Worm (Caenorhabditis elegans) whole organism, young adult: Measurements from ENCODE around the gene clec-134.

ENCODE experiments used
- B0261.1 ChIP-seq: sonication (generic microtip); optimal IDR thresholded peaks from 2 replicates; lab custom pipeline; 2016; ENCODE audit warnings: mild to moderate bottlenecking, missing genetic modification characterization, moderate library complexity, missing compliant biosample characterization
- B0336.3 ChIP-seq: fragments of 200-800 bp; sonication (Bioruptor generic); IDR thresholded peaks from 2 replicates; pipeline ENCODE4 v1.3.6; 2022; ENCODE audit warnings: missing genetic modification characterization, missing compliant biosample characterization
- D2030.7 ChIP-seq: fragments of 200-800 bp; sonication (Bioruptor generic); IDR thresholded peaks from 2 replicates; pipeline ENCODE4 v1.3.6; 2022; ENCODE audit warnings: missing genetic modification reagents, missing genetic modification characterization, missing compliant biosample characterization
- F33H1.4 ChIP-seq: fragments of 200-800 bp; sonication (Bioruptor generic); IDR thresholded peaks from 2 replicates; pipeline ENCODE4 v1.3.6; 2022; ENCODE audit warnings: missing genetic modification reagents, missing genetic modification characterization, missing compliant biosample characterization
- F57C9.4 ChIP-seq: sonication (generic microtip); optimal IDR thresholded peaks from 2 replicates; lab custom pipeline; 2017; ENCODE audit warnings: mild to moderate bottlenecking, missing genetic modification characterization, missing compliant biosample characterization
- K11D2.4 ChIP-seq: fragments of 200-800 bp; sonication (Bioruptor generic); IDR thresholded peaks from 2 replicates; pipeline ENCODE4 v1.3.6; 2022; ENCODE audit warnings: missing genetic modification reagents, missing genetic modification characterization, missing compliant biosample characterization
- T07F8.4 ChIP-seq: sonication (generic microtip); optimal IDR thresholded peaks from 2 replicates; lab custom pipeline; 2016; ENCODE audit warnings: mild to moderate bottlenecking, missing genetic modification characterization, moderate library complexity, missing compliant biosample characterization
- Y56A3A.18 ChIP-seq: fragments of 200-800 bp; sonication (Bioruptor generic); IDR thresholded peaks from 2 replicates; pipeline ENCODE4 v1.3.6; 2022; ENCODE audit warnings: missing genetic modification reagents, missing genetic modification characterization, missing compliant biosample characterization
- Y79H2A.3 ChIP-seq: fragments of 200-800 bp; sonication (Bioruptor generic); conservative IDR thresholded peaks from 2 replicates; pipeline ENCODE4 v1.3.6; 2022; ENCODE audit warnings: missing genetic modification reagents, missing genetic modification characterization, missing compliant biosample characterization
- ZK185.1 ChIP-seq: sonication (generic microtip); optimal IDR thresholded peaks from 2 replicates; lab custom pipeline; 2016; ENCODE audit warnings: mild to moderate bottlenecking, missing genetic modification characterization, missing compliant biosample characterization; ENCODE audit not compliant: poor library complexity, severe bottlenecking
- akir-1 ChIP-seq: fragments of 200-800 bp; sonication (Bioruptor generic); optimal IDR thresholded peaks from 2 replicates; lab custom pipeline; 2018; ENCODE audit warnings: mild to moderate bottlenecking, missing genetic modification characterization, moderate library complexity, missing compliant biosample characterization
- ama-1 ChIP-seq, 3 experiments: fragments of 150-350 bp in 1 of 3; sonication (generic microtip) in 2 of 3; optimal IDR thresholded peaks; 2 replicates each; lab custom pipeline; 2014 to 2018; ENCODE audit warnings: missing biosample characterization in 2 of 3, missing genetic modification characterization in 2 of 3, missing genetic modification reagents in 2 of 3
- aptf-2 ChIP-seq: fragments of 200-800 bp; sonication (Bioruptor generic); conservative IDR thresholded peaks from 2 replicates; pipeline ENCODE4 v1.3.6; 2022; ENCODE audit warnings: missing genetic modification reagents, missing genetic modification characterization, missing compliant biosample characterization
- aptf-3 ChIP-seq: fragments of 200-800 bp; sonication (Bioruptor generic); IDR thresholded peaks from 2 replicates; pipeline ENCODE4 v1.3.6; 2022; ENCODE audit warnings: missing genetic modification characterization, missing compliant biosample characterization
- atf-7 ChIP-seq: sonication (generic microtip); optimal IDR thresholded peaks from 2 replicates; lab custom pipeline; 2017; ENCODE audit warnings: mild to moderate bottlenecking, missing genetic modification characterization, missing compliant biosample characterization
- cebp-2 ChIP-seq: fragments of 200-800 bp; sonication (Bioruptor generic); IDR thresholded peaks from 2 replicates; pipeline ENCODE4 v1.3.6; 2022; ENCODE audit warnings: missing genetic modification characterization, missing compliant biosample characterization
- ceh-100 ChIP-seq: fragments of 200-800 bp; sonication (Bioruptor generic); IDR thresholded peaks from 2 replicates; pipeline ENCODE4 v1.3.6; 2022; ENCODE audit warnings: missing genetic modification reagents, missing genetic modification characterization, missing compliant biosample characterization
- ceh-27 ChIP-seq: fragments of 200-800 bp; sonication (Bioruptor generic); optimal IDR thresholded peaks from 2 replicates; lab custom pipeline; 2018; ENCODE audit warnings: mild to moderate bottlenecking, missing genetic modification characterization, moderate library complexity, missing compliant biosample characterization
- ceh-91 ChIP-seq: fragments of 200-800 bp; sonication (Bioruptor generic); IDR thresholded peaks from 2 replicates; pipeline ENCODE4 v1.3.6; 2022; ENCODE audit warnings: missing genetic modification reagents, missing genetic modification characterization, missing compliant biosample characterization
- dox-1 ChIP-seq: fragments of 200-800 bp; sonication (Bioruptor generic); IDR thresholded peaks from 2 replicates; pipeline ENCODE4 v1.3.6; 2022; ENCODE audit warnings: missing genetic modification reagents, missing genetic modification characterization, missing compliant biosample characterization
- dpff-1 ChIP-seq: sonication (generic microtip); optimal IDR thresholded peaks from 2 replicates; lab custom pipeline; 2017; ENCODE audit warnings: mild to moderate bottlenecking, missing genetic modification characterization, missing compliant biosample characterization
- egrh-3 ChIP-seq: fragments of 200-800 bp; sonication (Bioruptor generic); IDR thresholded peaks from 2 replicates; pipeline ENCODE4 v1.3.6; 2022; ENCODE audit warnings: missing genetic modification reagents, missing genetic modification characterization, missing compliant biosample characterization
- gei-17 ChIP-seq: fragments of 200-800 bp; sonication (Bioruptor generic); optimal IDR thresholded peaks from 2 replicates; lab custom pipeline; 2018; ENCODE audit warnings: mild to moderate bottlenecking, missing genetic modification characterization, missing compliant biosample characterization
- lin-26 ChIP-seq: fragments of 200-800 bp; sonication (Bioruptor generic); IDR thresholded peaks from 2 replicates; pipeline ENCODE4 v1.3.6; 2022; ENCODE audit warnings: missing genetic modification reagents, missing genetic modification characterization, missing compliant biosample characterization
- lin-35 ChIP-seq, 3 experiments: fragments of 150-350 bp in 2 of 3; sonication (generic microtip) in 1 of 3; optimal IDR thresholded peaks; 2 replicates each; lab custom pipeline; 2014 to 2018; ENCODE audit warnings: missing biosample characterization in 3 of 3, missing genetic modification characterization in 3 of 3, missing genetic modification reagents in 3 of 3
- lin-54 ChIP-seq: fragments of 200-800 bp; sonication (Bioruptor generic); optimal IDR thresholded peaks from 2 replicates; lab custom pipeline; 2018; ENCODE audit warnings: mild to moderate bottlenecking, missing genetic modification characterization, missing compliant biosample characterization
- lsl-1 ChIP-seq: fragments of 200-800 bp; sonication (Bioruptor generic); optimal IDR thresholded peaks from 2 replicates; lab custom pipeline; 2018; ENCODE audit warnings: mild to moderate bottlenecking, missing genetic modification characterization, moderate library complexity, missing compliant biosample characterization
- madf-6 ChIP-seq: fragments of 200-800 bp; sonication (Bioruptor generic); IDR thresholded peaks from 2 replicates; pipeline ENCODE4 v1.3.6; 2022; ENCODE audit warnings: missing genetic modification reagents, missing genetic modification characterization, missing compliant biosample characterization
- mcd-1 ChIP-seq: fragments of 200-800 bp; sonication (Bioruptor generic); IDR thresholded peaks from 2 replicates; pipeline ENCODE4 v1.3.6; 2022; ENCODE audit warnings: missing genetic modification reagents, missing genetic modification characterization, missing compliant biosample characterization
- mes-4 ChIP-seq: sonication (generic microtip); optimal IDR thresholded peaks from 2 replicates; lab custom pipeline; 2016; ENCODE audit warnings: missing genotype, missing genetic modification characterization, missing compliant biosample characterization
- nfya-2 ChIP-seq: fragments of 200-800 bp; sonication (Bioruptor generic); IDR thresholded peaks from 2 replicates; pipeline ENCODE4 v1.3.6; 2022; ENCODE audit warnings: missing genetic modification reagents, missing genetic modification characterization, missing compliant biosample characterization
- nhr-179 ChIP-seq: sonication (generic microtip); optimal IDR thresholded peaks from 2 replicates; lab custom pipeline; 2016; ENCODE audit warnings: mild to moderate bottlenecking, missing genetic modification characterization, missing compliant biosample characterization
- nhr-80 ChIP-seq: sonication (generic microtip); optimal IDR thresholded peaks from 2 replicates; lab custom pipeline; 2016; ENCODE audit warnings: missing genetic modification characterization, missing compliant biosample characterization
- nhr-90 ChIP-seq: sonication (generic microtip); optimal IDR thresholded peaks from 2 replicates; lab custom pipeline; 2016; ENCODE audit warnings: missing genotype, mild to moderate bottlenecking, missing genetic modification characterization, missing compliant biosample characterization
- pbrm-1 ChIP-seq: fragments of 200-800 bp; sonication (Bioruptor generic); IDR thresholded peaks from 2 replicates; pipeline ENCODE4 v1.3.6; 2022; ENCODE audit warnings: missing genetic modification reagents, missing genetic modification characterization, missing compliant biosample characterization
- pha-4 ChIP-seq: fragments of 150-350 bp; sonication (generic microtip); optimal IDR thresholded peaks from 2 replicates; lab custom pipeline; 2014; ENCODE audit warnings: missing biosample characterization, missing genetic modification reagents, missing genetic modification characterization
- rcor-1 ChIP-seq: fragments of 200-800 bp; sonication (Bioruptor generic); IDR thresholded peaks from 2 replicates; pipeline ENCODE4 v1.3.6; 2022; ENCODE audit warnings: missing genetic modification reagents, missing genetic modification characterization, missing compliant biosample characterization
- rpc-1 ChIP-seq, 2 experiments: fragments of 150-350 bp in 1 of 2; sonication (generic microtip) in 1 of 2; optimal IDR thresholded peaks; 2 replicates each; lab custom pipeline; 2014 to 2018; ENCODE audit warnings: missing biosample characterization in 1 of 2, missing genetic modification characterization in 1 of 2, missing genetic modification reagents in 1 of 2, missing genotype in 1 of 2
- sea-2 ChIP-seq: fragments of 200-800 bp; sonication (Bioruptor generic); IDR thresholded peaks from 2 replicates; pipeline ENCODE4 v1.3.6; 2022; ENCODE audit warnings: missing genetic modification characterization, missing compliant biosample characterization
- snpc-4 ChIP-seq, 5 experiments: fragments of 150-350 bp in 1 of 5; sonication (generic microtip) in 4 of 5; optimal IDR thresholded peaks; 2 replicates each; lab custom pipeline; 2014 to 2018; ENCODE audit warnings: missing genetic modification characterization in 5 of 5, missing biosample characterization in 3 of 5, antibody characterized with exemption in 2 of 5, mild to moderate bottlenecking in 2 of 5, missing compliant biosample characterization in 2 of 5, missing genotype in 2 of 5, moderate library complexity in 2 of 5, missing genetic modification reagents in 1 of 5
- somi-1 ChIP-seq: fragments of 200-800 bp; sonication (Bioruptor generic); optimal IDR thresholded peaks from 2 replicates; lab custom pipeline; 2018; ENCODE audit warnings: mild to moderate bottlenecking, missing genetic modification characterization, missing compliant biosample characterization
- tlf-1 ChIP-seq: fragments of 200-800 bp; sonication (Bioruptor generic); optimal IDR thresholded peaks from 2 replicates; lab custom pipeline; 2018; ENCODE audit warnings: mild to moderate bottlenecking, missing genetic modification characterization, missing compliant biosample characterization
- xnd-1 ChIP-seq: sonication (generic microtip); optimal IDR thresholded peaks from 2 replicates; lab custom pipeline; 2016; ENCODE audit warnings: missing genotype, missing genetic modification reagents, missing genetic modification characterization, missing compliant biosample characterization
- ztf-22 ChIP-seq: fragments of 200-800 bp; sonication (Bioruptor generic); optimal IDR thresholded peaks from 2 replicates; lab custom pipeline; 2018; ENCODE audit warnings: mild to moderate bottlenecking, missing genetic modification characterization, moderate library complexity, missing compliant biosample characterization
- ztf-26 ChIP-seq: sonication (generic microtip); optimal IDR thresholded peaks from 2 replicates; lab custom pipeline; 2017; ENCODE audit warnings: missing genetic modification characterization, missing compliant biosample characterization

clec-134 gene

DNA sequence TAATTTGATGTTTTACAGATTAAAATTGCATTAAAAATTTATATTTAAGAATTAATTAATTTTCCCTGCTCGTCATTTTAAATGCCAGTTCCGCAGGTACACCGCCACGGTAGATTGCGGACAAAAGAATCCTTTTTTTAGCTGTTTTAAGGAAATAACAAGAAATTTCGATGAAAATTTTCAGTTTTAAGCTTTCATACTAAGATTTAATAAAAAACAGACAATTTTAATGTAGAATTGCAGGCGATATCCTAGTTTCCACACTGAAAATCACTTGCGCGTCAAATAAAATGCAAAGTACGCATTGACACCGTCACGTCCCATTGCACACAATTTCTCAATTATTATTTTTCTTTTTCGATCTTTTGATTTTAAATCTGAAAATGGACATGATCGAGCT is 26.4 kb upstream of the clec-134 start, which contains the start of gene dnc-3 (continued):
- TF ChIP-seq dox-1 (GFP tag; lab: Robert Waterston, UW) (0 out of 2 replicates have a peak, but pooled peaks have one; percentile 9), cebp-2 (GFP tag; lab: Robert Waterston, UW) (no peak), F33H1.4 (GFP tag; lab: Robert Waterston, UW) (peak; percentile 50; the same call in 1 of the 2 replicates), lin-35 (GFP tag; optimal IDR thresholded peaks at IDR 0.05; lab: Kevin White, UChicago) (peak in 1 of 3 experiments; percentile 31), ceh-91 (GFP tag; lab: Robert Waterston, UW) (peak; percentile 62; the same call in 1 of the 2 replicates), snpc-4 (GFP tag; optimal IDR thresholded peaks at IDR 0.05; lab: Kevin White, UChicago) (no peak), snpc-4 (tag; optimal IDR thresholded peaks at IDR 0.05; lab: Kevin White, UChicago) (peak in 1 of 4 experiments; percentile 45), xnd-1 (tag; lab: Kevin White, UChicago) (peak; percentile 66), lin-54 (GFP tag; lab: Kevin White, UChicago) (peak; percentile 42), rpc-1 (optimal IDR thresholded peaks at IDR 0.05; lab: Kevin White, UChicago) (no peak), rpc-1 (tag; optimal IDR thresholded peaks at IDR 0.05; lab: Kevin White, UChicago) (no peak), B0336.3 (GFP tag; lab: Robert Waterston, UW) (peak; percentile 64; the same call in 1 of the 2 replicates), ztf-26 (peak; percentile 37), pbrm-1 (GFP tag; lab: Robert Waterston, UW) (0 out of 2 replicates have a peak, but pooled peaks have one; percentile 22)
- TF ChIP-seq, all 124 proteins: peak for 22

DNA sequence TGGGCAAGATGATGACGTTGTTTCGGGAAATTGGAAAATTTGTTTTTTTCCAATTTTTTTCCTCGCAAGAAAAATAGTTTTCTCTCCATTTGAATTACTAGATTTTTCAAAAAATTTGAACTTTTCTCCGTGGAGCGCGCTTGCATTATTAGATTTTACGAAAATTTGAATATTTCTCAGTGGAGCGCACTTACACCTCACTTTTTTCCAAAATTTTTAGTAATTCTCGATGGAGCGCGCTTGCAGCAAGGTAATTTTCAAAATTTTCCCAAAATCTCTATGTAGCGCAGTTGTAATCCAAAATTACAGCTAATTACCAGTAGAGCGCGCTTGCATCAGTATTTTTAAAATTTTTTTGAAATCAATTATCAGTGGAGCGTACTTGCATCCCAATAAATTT is 25.2 kb upstream of the clec-134 start:
- no peak for TF ChIP-seq pha-4 (tag; lab: Kevin White, UChicago)
- TF ChIP-seq ZK185.1, result no peak
- 0 out of 2 replicates have a peak, but pooled peaks have one; percentile 14 for TF ChIP-seq F33H1.4 (GFP tag; lab: Robert Waterston, UW)
- peak; percentile 11 for TF ChIP-seq lsl-1 (GFP tag; lab: Kevin White, UChicago)
- TF ChIP-seq B0261.1 (tag; lab: Kevin White, UChicago), result no peak
- no peak for TF ChIP-seq nhr-80 (tag; lab: Kevin White, UChicago)
- TF ChIP-seq nhr-179 (tag; lab: Kevin White, UChicago), result no peak
- no peak for TF ChIP-seq egrh-3 (GFP tag; lab: Robert Waterston, UW)
- TF ChIP-seq ama-1 (optimal IDR thresholded peaks at IDR 0.05; lab: Kevin White, UChicago), result no peak
- no peak for TF ChIP-seq ama-1 (GFP tag; optimal IDR thresholded peaks at IDR 0.05; lab: Kevin White, UChicago)
- TF ChIP-seq lin-26 (GFP tag; lab: Robert Waterston, UW), result no peak
- TF ChIP-seq rpc-1 (optimal IDR thresholded peaks at IDR 0.05; lab: Kevin White, UChicago), result no peak
- TF ChIP-seq rpc-1 (tag; optimal IDR thresholded peaks at IDR 0.05; lab: Kevin White, UChicago), result no peak
- no peak for TF ChIP-seq ceh-27 (GFP tag; lab: Kevin White, UChicago)
- no peak for TF ChIP-seq akir-1 (GFP tag; lab: Kevin White, UChicago)
- no peak for TF ChIP-seq gei-17
- no peak for TF ChIP-seq ztf-22 (GFP tag; lab: Kevin White, UChicago)
- no peak for TF ChIP-seq somi-1 (GFP tag; lab: Kevin White, UChicago)
- TF ChIP-seq nhr-90 (tag; lab: Kevin White, UChicago), result no peak
- no peak for TF ChIP-seq tlf-1 (GFP tag; lab: Kevin White, UChicago)
- peak; percentile 56 for TF ChIP-seq lin-54 (GFP tag; lab: Kevin White, UChicago)
- TF ChIP-seq mcd-1 (GFP tag; lab: Robert Waterston, UW), result peak; percentile 75
- TF ChIP-seq ceh-100 (GFP tag; lab: Robert Waterston, UW), result no peak
- TF ChIP-seq xnd-1 (tag; lab: Kevin White, UChicago), result peak; percentile 55
- TF ChIP-seq atf-7, result no peak
- no peak for TF ChIP-seq mes-4 (tag; lab: Kevin White, UChicago)
- 0 out of 2 replicates have a peak, but pooled peaks have one; percentile 11 for TF ChIP-seq D2030.7 (GFP tag; lab: Robert Waterston, UW)
- TF ChIP-seq K11D2.4 (GFP tag; lab: Robert Waterston, UW), result no peak
- no peak for TF ChIP-seq T07F8.4 (tag; lab: Kevin White, UChicago)
- no peak for TF ChIP-seq nfya-2
- no peak for TF ChIP-seq sea-2
- no peak for TF ChIP-seq F57C9.4 (tag; lab: Kevin White, UChicago)
- TF ChIP-seq rcor-1 (GFP tag; lab: Robert Waterston, UW), result no peak
- TF ChIP-seq Y56A3A.18 (GFP tag; lab: Robert Waterston, UW), result no peak
- TF ChIP-seq Y79H2A.3 (GFP tag; lab: Robert Waterston, UW), result no peak
- TF ChIP-seq aptf-2 (GFP tag; lab: Robert Waterston, UW), result no peak
- no peak for TF ChIP-seq aptf-3
- TF ChIP-seq madf-6 (GFP tag; lab: Robert Waterston, UW), result peak; percentile 49
- TF ChIP-seq dpff-1 (tag; lab: Kevin White, UChicago), result no peak
- TF ChIP-seq pbrm-1 (GFP tag; lab: Robert Waterston, UW), result no peak
